Worm (Caenorhabditis elegans) whole organism, L4/young adult: ENCODE data around the gene ttc-36.

ENCODE experiments used
- dao-5 ChIP-seq: sonication (generic microtip); optimal IDR thresholded peaks from 2 replicates; lab custom pipeline; 2016; ENCODE audit warnings: missing genotype, missing genetic modification characterization, moderate library complexity, missing compliant biosample characterization
- him-1 ChIP-seq: sonication (generic microtip); optimal IDR thresholded peaks from 2 replicates; lab custom pipeline; 2016; ENCODE audit warnings: missing genotype, missing genetic modification reagents, missing genetic modification characterization, missing compliant biosample characterization

DNA sequence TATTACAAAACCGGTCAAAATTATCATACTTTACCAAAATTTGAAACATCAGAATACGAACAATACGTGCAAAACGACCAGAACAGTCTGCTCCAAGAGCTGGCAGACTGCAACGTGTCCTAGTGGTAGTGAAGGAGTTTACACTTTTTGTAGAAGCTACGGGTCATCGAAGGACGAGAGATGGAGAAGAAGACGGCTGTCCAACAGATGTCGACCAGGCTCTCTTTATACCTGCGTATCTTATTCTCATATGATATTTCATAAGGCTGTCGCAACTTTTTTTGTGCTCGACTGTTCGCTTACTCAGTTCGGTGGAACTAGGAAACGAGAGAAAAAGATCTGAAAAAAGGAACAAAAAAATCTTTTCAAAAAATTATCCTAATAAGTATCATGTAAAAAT, 9.8 kb downstream of the ttc-36 start, which contains the start of gene let-268:
- TF ChIP-seq dao-5 = no peak
- TF ChIP-seq him-1 (tag; lab: Kevin White, UChicago) = no peak
